Worm (Caenorhabditis elegans) whole organism, L2 larva: Measurements from ENCODE around the gene F39B3.3.

Experiments used
- C34F6.9 ChIP-seq: fragments of 150-350 bp; optimal IDR thresholded peaks from 2 replicates; lab custom pipeline; 2014; ENCODE audit warnings: missing biosample characterization, missing genetic modification characterization
- F13H6.1 ChIP-seq: sonication (generic microtip); optimal IDR thresholded peaks from 2 replicates; lab custom pipeline; 2016; ENCODE audit warnings: missing genetic modification characterization, missing compliant biosample characterization
- R02D3.7 ChIP-seq: fragments of 150-350 bp; optimal IDR thresholded peaks from 2 replicates; lab custom pipeline; 2014; ENCODE audit warnings: missing biosample characterization, missing genetic modification characterization
- Y55F3AM.14 ChIP-seq: fragments of 200-800 bp; sonication (Bioruptor generic); optimal IDR thresholded peaks from 2 replicates; lab custom pipeline; 2018; ENCODE audit warnings: mild to moderate bottlenecking, missing genetic modification characterization, missing compliant biosample characterization
- ZK546.5 ChIP-seq: sonication (generic microtip); optimal IDR thresholded peaks from 2 replicates; lab custom pipeline; 2017; ENCODE audit warnings: missing biosample characterization, missing genetic modification characterization
- alr-1 ChIP-seq: fragments of 150-350 bp; optimal IDR thresholded peaks from 2 replicates; lab custom pipeline; 2014; ENCODE audit warnings: missing biosample characterization, missing genetic modification characterization
- aly-2 ChIP-seq: fragments of 150-350 bp; optimal IDR thresholded peaks from 2 replicates; lab custom pipeline; 2014; ENCODE audit warnings: missing biosample characterization, missing genetic modification characterization
- ama-1 ChIP-seq: fragments of 150-350 bp; optimal IDR thresholded peaks from 2 replicates; lab custom pipeline; 2018; ENCODE audit warnings: inconsistent platforms
- blmp-1 ChIP-seq: sonication (generic microtip); optimal IDR thresholded peaks from 2 replicates; lab custom pipeline; 2017; ENCODE audit warnings: missing genetic modification characterization, mild to moderate bottlenecking, missing compliant biosample characterization, antibody characterized with exemption, moderate library complexity; ENCODE audit not compliant: insufficient read depth
- ceh-16 ChIP-seq: fragments of 150-350 bp; optimal IDR thresholded peaks from 2 replicates; lab custom pipeline; 2014; ENCODE audit warnings: missing biosample characterization, missing genetic modification characterization
- ceh-82 ChIP-seq: fragments of 150-350 bp; optimal IDR thresholded peaks from 2 replicates; lab custom pipeline; 2014; ENCODE audit warnings: missing biosample characterization, missing genetic modification characterization
- crh-2 ChIP-seq: sonication (generic microtip); optimal IDR thresholded peaks from 2 replicates; lab custom pipeline; 2017; ENCODE audit warnings: missing biosample characterization, missing genetic modification characterization
- dmd-4 ChIP-seq: sonication (generic microtip); optimal IDR thresholded peaks from 2 replicates; lab custom pipeline; 2017; ENCODE audit warnings: missing biosample characterization, missing genetic modification characterization
- egl-27 ChIP-seq: sonication (generic microtip); optimal IDR thresholded peaks from 3 replicates; lab custom pipeline; 2017; ENCODE audit warnings: missing biosample characterization, missing genetic modification reagents, missing genetic modification characterization
- elt-1 ChIP-seq: fragments of 150-350 bp; optimal IDR thresholded peaks from 2 replicates; lab custom pipeline; 2014; ENCODE audit warnings: missing biosample characterization, missing genetic modification characterization
- elt-3 ChIP-seq: sonication (generic microtip); optimal IDR thresholded peaks from 2 replicates; lab custom pipeline; 2017; ENCODE audit warnings: missing biosample characterization, missing genetic modification characterization
- fos-1 ChIP-seq: fragments of 150-350 bp; optimal IDR thresholded peaks from 2 replicates; lab custom pipeline; 2014; ENCODE audit warnings: missing biosample characterization, missing genetic modification characterization
- gmeb-1 ChIP-seq: fragments of 150-350 bp; optimal IDR thresholded peaks from 2 replicates; lab custom pipeline; 2014; ENCODE audit warnings: missing biosample characterization, missing genetic modification characterization
- lin-11 ChIP-seq: fragments of 150-350 bp; sonication (generic microtip); optimal IDR thresholded peaks from 2 replicates; lab custom pipeline; 2014; ENCODE audit warnings: missing biosample characterization, missing genetic modification characterization, inconsistent platforms, mixed read lengths
- lin-13 ChIP-seq: fragments of 150-350 bp; optimal IDR thresholded peaks from 2 replicates; lab custom pipeline; 2014; ENCODE audit warnings: missing biosample characterization, missing genetic modification reagents, missing genetic modification characterization
- lin-39 ChIP-seq: fragments of 150-350 bp; optimal IDR thresholded peaks from 2 replicates; lab custom pipeline; 2014; ENCODE audit warnings: missing biosample characterization, missing genetic modification reagents, missing genetic modification characterization
- lsy-2 ChIP-seq, 2 experiments: fragments of 150-350 bp in 1 of 2; sonication (generic microtip) in 1 of 2; optimal IDR thresholded peaks; 2 replicates each; lab custom pipeline; 2014 to 2017; ENCODE audit warnings: missing biosample characterization in 2 of 2, missing genetic modification characterization in 2 of 2
- mab-5 ChIP-seq: fragments of 150-350 bp; optimal IDR thresholded peaks from 2 replicates; lab custom pipeline; 2014; ENCODE audit warnings: missing biosample characterization, missing genetic modification characterization
- mbf-1 ChIP-seq: sonication (generic microtip); optimal IDR thresholded peaks from 2 replicates; lab custom pipeline; 2017; ENCODE audit warnings: missing biosample characterization, missing genetic modification characterization
- mdl-1 ChIP-seq, 2 experiments: fragments of 150-350 bp in 1 of 2; sonication (generic microtip) in 1 of 2; optimal IDR thresholded peaks; 2 replicates each; lab custom pipeline; 2017; ENCODE audit warnings: missing biosample characterization in 2 of 2, missing genetic modification characterization in 2 of 2
- nhr-10 ChIP-seq: sonication (generic microtip); optimal IDR thresholded peaks from 2 replicates; lab custom pipeline; 2017; ENCODE audit warnings: missing biosample characterization, missing genetic modification characterization
- nhr-11 ChIP-seq: fragments of 150-350 bp; optimal IDR thresholded peaks from 2 replicates; lab custom pipeline; 2014; ENCODE audit warnings: missing biosample characterization, missing genetic modification characterization
- nhr-12 ChIP-seq: fragments of 150-350 bp; optimal IDR thresholded peaks from 2 replicates; lab custom pipeline; 2014; ENCODE audit warnings: missing biosample characterization, missing genetic modification characterization
- nhr-129 ChIP-seq: fragments of 150-350 bp; optimal IDR thresholded peaks from 2 replicates; lab custom pipeline; 2014; ENCODE audit warnings: missing biosample characterization, missing genetic modification characterization
- nhr-21 ChIP-seq: fragments of 150-350 bp; optimal IDR thresholded peaks from 2 replicates; lab custom pipeline; 2014; ENCODE audit warnings: missing biosample characterization, missing genetic modification characterization
- nhr-23 ChIP-seq: fragments of 150-350 bp; optimal IDR thresholded peaks from 2 replicates; lab custom pipeline; 2014; ENCODE audit warnings: missing biosample characterization, missing genetic modification reagents, missing genetic modification characterization
- nhr-237 ChIP-seq: fragments of 150-350 bp; optimal IDR thresholded peaks from 2 replicates; lab custom pipeline; 2014; ENCODE audit warnings: missing biosample characterization, missing genetic modification characterization
- nhr-25 ChIP-seq: fragments of 150-350 bp; sonication (generic microtip); optimal IDR thresholded peaks from 3 replicates; lab custom pipeline; 2014; ENCODE audit warnings: missing biosample characterization, missing genetic modification characterization
- nhr-6 ChIP-seq: fragments of 150-350 bp; optimal IDR thresholded peaks from 2 replicates; lab custom pipeline; 2014; ENCODE audit warnings: missing biosample characterization, missing genetic modification characterization
- nhr-77 ChIP-seq: fragments of 150-350 bp; optimal IDR thresholded peaks from 2 replicates; lab custom pipeline; 2014; ENCODE audit warnings: missing biosample characterization, missing genetic modification characterization
- peb-1 ChIP-seq: fragments of 150-350 bp; optimal IDR thresholded peaks from 2 replicates; lab custom pipeline; 2014; ENCODE audit warnings: missing biosample characterization, missing genetic modification characterization
- sem-4 ChIP-seq: fragments of 150-350 bp; optimal IDR thresholded peaks from 2 replicates; lab custom pipeline; 2014; ENCODE audit warnings: missing biosample characterization, missing genetic modification reagents, missing genetic modification characterization
- skn-1 ChIP-seq: sonication (generic microtip); optimal IDR thresholded peaks from 2 replicates; lab custom pipeline; 2017; ENCODE audit warnings: missing biosample characterization, missing genetic modification characterization
- sma-3 ChIP-seq: sonication (generic microtip); optimal IDR thresholded peaks from 2 replicates; lab custom pipeline; 2016; ENCODE audit warnings: missing genetic modification reagents, missing genetic modification characterization, missing compliant biosample characterization
- sma-9 ChIP-seq, 2 experiments: fragments of 150-350 bp in 1 of 2; sonication (generic microtip) in 1 of 2; optimal IDR thresholded peaks; 2 replicates each; lab custom pipeline; 2014 to 2016; ENCODE audit warnings: missing genetic modification characterization in 2 of 2, mild to moderate bottlenecking in 1 of 2, missing biosample characterization in 1 of 2, missing compliant biosample characterization in 1 of 2, missing genetic modification reagents in 1 of 2, moderate library complexity in 1 of 2
- snpc-4 ChIP-seq: fragments of 150-350 bp; optimal IDR thresholded peaks from 2 replicates; lab custom pipeline; 2014; ENCODE audit warnings: missing biosample characterization, missing genetic modification characterization
- unc-39 ChIP-seq: fragments of 150-350 bp; optimal IDR thresholded peaks from 2 replicates; lab custom pipeline; 2014; ENCODE audit warnings: missing biosample characterization, missing genetic modification characterization
- unc-55 ChIP-seq: fragments of 150-350 bp; sonication (generic microtip); optimal IDR thresholded peaks from 3 replicates; lab custom pipeline; 2014; ENCODE audit warnings: missing biosample characterization, missing genetic modification reagents, missing genetic modification characterization
- unc-62 ChIP-seq: fragments of 150-350 bp; optimal IDR thresholded peaks from 2 replicates; lab custom pipeline; 2014; ENCODE audit warnings: missing biosample characterization, missing genetic modification reagents, missing genetic modification characterization
- zag-1 ChIP-seq: fragments of 150-350 bp; optimal IDR thresholded peaks from 2 replicates; lab custom pipeline; 2014; ENCODE audit warnings: missing biosample characterization, missing genetic modification characterization
- ztf-1 ChIP-seq: fragments of 200-800 bp; sonication (Bioruptor generic); conservative IDR thresholded peaks from 2 replicates; pipeline ENCODE4 v1.3.6; 2022; ENCODE audit warnings: missing genetic modification characterization, missing compliant biosample characterization
- ztf-11 ChIP-seq: sonication (generic microtip); optimal IDR thresholded peaks from 2 replicates; lab custom pipeline; 2017; ENCODE audit warnings: missing biosample characterization, missing genetic modification characterization
- ztf-4 ChIP-seq: fragments of 150-350 bp; optimal IDR thresholded peaks from 2 replicates; lab custom pipeline; 2014; ENCODE audit warnings: missing biosample characterization, missing genetic modification characterization

The F39B3.3 gene

DNA sequence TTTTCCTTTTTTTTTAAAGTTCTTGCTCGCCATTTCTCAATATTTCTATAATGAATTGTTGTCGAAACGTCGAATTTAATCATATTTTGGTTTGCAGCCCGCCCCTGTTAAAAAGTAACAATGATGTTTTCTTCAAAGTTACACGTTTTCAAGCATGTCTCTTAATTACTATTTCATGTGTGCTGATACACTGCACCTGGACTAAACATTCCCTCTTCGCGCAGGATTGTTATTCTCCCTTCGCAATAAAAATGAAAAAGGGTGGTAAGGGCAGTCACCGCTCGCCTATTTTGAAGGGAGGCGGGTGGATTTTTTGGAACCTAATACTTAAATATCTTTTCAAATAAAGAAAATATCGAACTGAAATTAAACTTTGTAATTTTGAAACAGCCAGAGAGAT is 33.4 kb downstream of the F39B3.3 start (continued):
- TF ChIP-seq crh-2 (tag; lab: Kevin White, UChicago), result peak; percentile 16
- no peak for TF ChIP-seq Y55F3AM.14
- TF ChIP-seq lin-39 (tag; lab: Kevin White, UChicago), result no peak
- TF ChIP-seq unc-55 (GFP tag; lab: Kevin White, UChicago), result peak; percentile 53
- no peak for TF ChIP-seq C34F6.9
- no peak for TF ChIP-seq blmp-1 (tag; lab: Kevin White, UChicago)
- TF ChIP-seq nhr-237 (tag; lab: Kevin White, UChicago), result no peak
- peak; percentile 9 for TF ChIP-seq nhr-6 (tag; lab: Kevin White, UChicago)
- TF ChIP-seq nhr-11 (tag; lab: Kevin White, UChicago), result no peak
- TF ChIP-seq ceh-16, result no peak
- TF ChIP-seq zag-1, result no peak
- TF ChIP-seq lin-13, result no peak
- TF ChIP-seq mdl-1 (tag; optimal IDR thresholded peaks at IDR 0.05; lab: Kevin White, UChicago), result no peak
- no peak for TF ChIP-seq skn-1 (tag; lab: Kevin White, UChicago)
- no peak for TF ChIP-seq nhr-12
- TF ChIP-seq, all 48 proteins: peak for 12

DNA sequence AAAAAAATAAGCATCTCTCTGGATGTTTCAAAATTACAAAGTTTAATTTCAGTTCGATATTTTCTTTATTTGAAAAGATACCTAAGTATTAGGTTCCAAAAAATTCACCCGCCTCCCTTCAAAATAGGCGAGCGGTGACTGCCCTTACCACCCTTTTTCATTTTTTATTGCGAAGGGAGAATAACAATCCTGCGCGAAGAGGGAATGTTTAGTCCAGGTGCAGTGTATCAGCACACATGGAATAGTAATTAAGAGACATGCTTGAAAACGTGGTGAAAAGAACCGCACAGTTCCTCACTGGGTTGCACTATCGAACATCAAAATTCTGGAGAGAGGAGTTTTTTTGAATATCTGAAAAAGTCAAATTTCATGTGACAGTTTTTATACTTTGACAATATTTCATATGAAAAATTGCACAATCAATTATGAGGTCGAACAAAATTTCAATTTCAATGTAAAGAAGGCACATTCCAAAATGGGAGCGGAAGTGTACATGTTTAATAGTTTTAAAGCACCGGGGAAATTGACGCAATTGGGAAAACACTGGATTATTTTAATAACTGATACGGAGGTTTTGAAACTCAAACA is 34.5 kb downstream of the F39B3.3 start:
- TF ChIP-seq nhr-77, result peak; percentile 70
- no peak for TF ChIP-seq sem-4 (tag; lab: Kevin White, UChicago)
- TF ChIP-seq ztf-11 (tag; lab: Kevin White, UChicago), result peak; percentile 6
- no peak for TF ChIP-seq nhr-23 (tag; lab: Kevin White, UChicago)
- peak; percentile 3 for TF ChIP-seq mbf-1 (tag; lab: Kevin White, UChicago)
- peak; percentile 70 for TF ChIP-seq ceh-82
- no peak for TF ChIP-seq ama-1
- TF ChIP-seq egl-27 (tag; lab: Kevin White, UChicago), result peak; percentile 61
- no peak for TF ChIP-seq unc-39 (tag; lab: Kevin White, UChicago)
- TF ChIP-seq lin-39 (tag; lab: Kevin White, UChicago), result no peak
- no peak for TF ChIP-seq alr-1 (tag; lab: Kevin White, UChicago)
- TF ChIP-seq R02D3.7 (tag; lab: Kevin White, UChicago), result peak; percentile 22
- peak; percentile 79 for TF ChIP-seq mab-5 (tag; lab: Kevin White, UChicago)
- no peak for TF ChIP-seq peb-1 (tag; lab: Kevin White, UChicago)
- peak; percentile 37 for TF ChIP-seq ztf-4 (tag; lab: Kevin White, UChicago)
- no peak for TF ChIP-seq lin-11 (tag; lab: Kevin White, UChicago)
- peak; percentile 76 for TF ChIP-seq nhr-21
- no peak for TF ChIP-seq blmp-1 (tag; lab: Kevin White, UChicago)
- TF ChIP-seq nhr-10, result peak; percentile 68
- peak; percentile 82 for TF ChIP-seq nhr-6 (tag; lab: Kevin White, UChicago)
- peak; percentile 9 for TF ChIP-seq skn-1 (tag; lab: Kevin White, UChicago)
- peak; percentile 81 to 82 for TF ChIP-seq lsy-2 (tag; optimal IDR thresholded peaks at IDR 0.05; lab: Kevin White, UChicago)
- no peak for TF ChIP-seq elt-3 (tag; lab: Kevin White, UChicago)
- peak; percentile 91 for TF ChIP-seq nhr-129 (tag; lab: Kevin White, UChicago)
- TF ChIP-seq ZK546.5 (tag; lab: Kevin White, UChicago), result no peak
- peak; percentile 70 for TF ChIP-seq gmeb-1 (tag; lab: Kevin White, UChicago)
- TF ChIP-seq elt-1 (tag; lab: Kevin White, UChicago), result no peak
- TF ChIP-seq mdl-1 (tag; optimal IDR thresholded peaks at IDR 0.05; lab: Kevin White, UChicago), result peak in 1 of 2 experiments; percentile 51
- TF ChIP-seq zag-1, result peak; percentile 5
- TF ChIP-seq unc-55 (GFP tag; lab: Kevin White, UChicago), result peak; percentile 86
- peak; percentile 56 for TF ChIP-seq snpc-4 (tag; lab: Kevin White, UChicago)
- TF ChIP-seq crh-2 (tag; lab: Kevin White, UChicago), result peak; percentile 84
- TF ChIP-seq ceh-16, result no peak
- peak; percentile 82 for TF ChIP-seq nhr-237 (tag; lab: Kevin White, UChicago)
- peak; percentile 75 for TF ChIP-seq nhr-25 (tag; lab: Kevin White, UChicago)
- TF ChIP-seq nhr-11 (tag; lab: Kevin White, UChicago), result no peak
- peak; percentile 89 for TF ChIP-seq F13H6.1
- no peak for TF ChIP-seq unc-62 (GFP tag; lab: Kevin White, UChicago)
- TF ChIP-seq lin-13, result peak; percentile 71
- no peak for TF ChIP-seq dmd-4 (tag; lab: Kevin White, UChicago)
- TF ChIP-seq Y55F3AM.14, result peak; percentile 43
- TF ChIP-seq aly-2 (tag; lab: Kevin White, UChicago), result no peak
- peak; percentile 90 for TF ChIP-seq sma-3 (GFP tag; lab: Kevin White, UChicago)
- TF ChIP-seq fos-1 (tag; lab: Kevin White, UChicago), result peak; percentile 46
- TF ChIP-seq ztf-1 (GFP tag; lab: Robert Waterston, UW), result no peak
- peak; percentile 66 for TF ChIP-seq C34F6.9
- no peak for TF ChIP-seq nhr-12
- peak; percentile 91 for TF ChIP-seq sma-9 (GFP tag; optimal IDR thresholded peaks at IDR 0.05; lab: Kevin White, UChicago)
- TF ChIP-seq sma-9 (tag; optimal IDR thresholded peaks at IDR 0.05; lab: Kevin White, UChicago), result no peak
